Fruit fly (Drosophila melanogaster) whole organism, embryonic: ENCODE measurements around the gene CG5447.
A peak's percentile ranks its signal among the peaks of the same experiment; 100 is the strongest.

Experiments used
- CG10209 ChIP-seq: fragments of 200-800 bp; sonication (Bioruptor generic); optimal IDR thresholded peaks from 3 replicates; lab custom pipeline; 2017; ENCODE audit warnings: missing biosample characterization, mild to moderate bottlenecking, missing genetic modification characterization, missing genetic modification reagents
- CG2120 ChIP-seq: fragments of 200-800 bp; sonication (Bioruptor generic); optimal IDR thresholded peaks from 3 replicates; lab custom pipeline; 2016; ENCODE audit warnings: missing biosample characterization, missing genetic modification characterization
- CG30431 ChIP-seq: fragments of 200-800 bp; sonication (Bioruptor generic); optimal IDR thresholded peaks from 2 replicates; lab custom pipeline; 2017; ENCODE audit warnings: missing biosample characterization, missing genetic modification characterization
- CG7556 ChIP-seq: fragments of 200-800 bp; sonication (Bioruptor generic); optimal IDR thresholded peaks from 2 replicates; lab custom pipeline; 2017; ENCODE audit warnings: missing biosample characterization, mild to moderate bottlenecking, missing genetic modification characterization
- CG7963 ChIP-seq: fragments of 200-800 bp; sonication (Bioruptor generic); IDR thresholded peaks from 3 replicates; pipeline ENCODE4 v1.3.6; 2022; ENCODE audit warnings: missing biosample characterization, missing genetic modification characterization; ENCODE audit not compliant: partially characterized antibody
- Lpt ChIP-seq: fragments of >200 bp; optimal IDR thresholded peaks from 2 replicates; lab custom pipeline; 2018; ENCODE audit warnings: missing biosample characterization, missing genetic modification characterization
- Sry-β ChIP-seq: fragments of 200-800 bp; sonication (Bioruptor generic); optimal IDR thresholded peaks from 2 replicates; lab custom pipeline; 2018; ENCODE audit warnings: missing biosample characterization, mild to moderate bottlenecking, missing genetic modification characterization, moderate library complexity
- tup ChIP-seq: fragments of 200-800 bp; sonication (Bioruptor generic); optimal IDR thresholded peaks from 2 replicates; lab custom pipeline; 2016; ENCODE audit warnings: missing biosample characterization, mild to moderate bottlenecking, missing genetic modification characterization, moderate library complexity
- wdn ChIP-seq: fragments of 200-800 bp; sonication (Bioruptor generic); IDR thresholded peaks from 2 replicates; pipeline ENCODE4 v1.3.6; 2022; ENCODE audit warnings: missing biosample characterization, missing genetic modification characterization
- z ChIP-seq: fragments of 200-800 bp; sonication (Bioruptor generic); IDR thresholded peaks from 3 replicates; pipeline ENCODE4 v1.3.6; 2022; ENCODE audit warnings: missing biosample characterization, missing genetic modification characterization

DNA sequence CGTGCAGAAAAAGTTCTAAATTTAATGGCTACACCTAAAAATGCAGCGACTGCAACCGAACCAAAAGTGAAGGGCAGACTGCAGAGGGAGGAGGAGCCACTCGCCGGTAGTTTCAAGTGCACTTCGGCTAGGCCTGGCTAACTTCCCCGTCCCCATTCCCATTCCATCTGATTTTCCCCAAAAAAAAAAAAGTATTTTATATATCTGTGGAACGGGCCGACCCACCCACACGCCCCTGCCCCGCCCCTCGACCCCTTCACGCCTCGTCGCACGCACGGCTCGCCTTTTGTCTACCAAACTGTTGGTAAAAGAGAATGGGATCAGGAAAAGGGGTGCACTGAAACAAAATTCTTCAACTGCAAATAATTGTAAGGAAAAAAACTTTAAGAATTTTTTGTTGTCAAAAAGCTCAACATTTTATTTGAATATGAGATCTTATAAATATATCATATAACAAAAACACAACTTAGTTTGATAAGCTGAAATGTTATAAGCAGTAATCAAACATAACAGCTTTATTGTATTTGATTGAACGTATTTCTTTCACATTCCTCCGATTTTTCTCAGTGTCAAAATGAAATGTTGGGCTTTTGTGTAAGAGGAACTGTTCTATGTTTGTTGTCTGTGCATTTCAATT, 8.3 kb upstream of the CG5447 start:
- TF ChIP-seq CG7963 (GFP tag; lab: Robert Waterston, UW) (no peak), tup (GFP tag; lab: Kevin White, UChicago) (no peak), CG7556 (GFP tag; lab: Kevin White, UChicago) (peak; percentile 62), Lpt (GFP tag; lab: Kevin White, UChicago) (no peak), CG10209 (GFP tag; lab: Kevin White, UChicago) (peak; percentile 39), wdn (GFP tag; lab: Robert Waterston, UW) (no peak), CG2120 (GFP tag; lab: Kevin White, UChicago) (no peak), z (GFP tag; lab: Robert Waterston, UW) (no peak), CG30431 (GFP tag; lab: Kevin White, UChicago) (no peak), Sry-β (GFP tag; lab: Kevin White, UChicago) (no peak)
